Worm (Caenorhabditis elegans) whole organism, late embryonic: ENCODE measurements around the gene npr-37.

Experiments
- C08G9.2 ChIP-seq: sonication (generic microtip); optimal IDR thresholded peaks from 2 replicates; lab custom pipeline; 2016; ENCODE audit warnings: mild to moderate bottlenecking, missing genetic modification characterization, moderate library complexity, missing compliant biosample characterization
- C38D4.7 ChIP-seq: fragments of 200-800 bp; sonication (Bioruptor generic); optimal IDR thresholded peaks from 2 replicates; lab custom pipeline; 2018; ENCODE audit warnings: mild to moderate bottlenecking, missing genetic modification characterization, moderate library complexity, missing compliant biosample characterization
- K09A11.1 ChIP-seq: sonication (generic microtip); optimal IDR thresholded peaks from 2 replicates; lab custom pipeline; 2017; ENCODE audit warnings: antibody characterized with exemption, mild to moderate bottlenecking, missing genetic modification characterization, missing compliant biosample characterization; ENCODE audit not compliant: insufficient read depth
- ahr-1 ChIP-seq: sonication (generic microtip); optimal IDR thresholded peaks from 2 replicates; lab custom pipeline; 2016; ENCODE audit warnings: missing genetic modification characterization, missing compliant biosample characterization
- ama-1 ChIP-seq: fragments of 150-350 bp; optimal IDR thresholded peaks from 2 replicates; lab custom pipeline; 2014
- ceh-14 ChIP-seq: sonication (generic microtip); optimal IDR thresholded peaks from 2 replicates; lab custom pipeline; 2016; ENCODE audit warnings: missing genotype, missing genetic modification characterization, missing compliant biosample characterization
- ceh-18 ChIP-seq: sonication (generic microtip); optimal IDR thresholded peaks from 2 replicates; lab custom pipeline; 2016; ENCODE audit warnings: missing genetic modification characterization, missing compliant biosample characterization
- ceh-22 ChIP-seq: sonication (generic microtip); optimal IDR thresholded peaks from 2 replicates; lab custom pipeline; 2017; ENCODE audit warnings: missing biosample characterization, missing genetic modification characterization
- ceh-24 ChIP-seq: sonication (generic microtip); optimal IDR thresholded peaks from 2 replicates; lab custom pipeline; 2016; ENCODE audit warnings: mild to moderate bottlenecking, missing genetic modification characterization, missing compliant biosample characterization
- ceh-34 ChIP-seq: sonication (generic microtip); optimal IDR thresholded peaks from 2 replicates; lab custom pipeline; 2016; ENCODE audit warnings: mild to moderate bottlenecking, missing genetic modification characterization, missing compliant biosample characterization
- ceh-9 ChIP-seq: sonication (generic microtip); optimal IDR thresholded peaks from 2 replicates; lab custom pipeline; 2016; ENCODE audit warnings: mild to moderate bottlenecking, missing genetic modification characterization, inconsistent platforms, missing compliant biosample characterization
- elt-2 ChIP-seq: sonication (generic microtip); optimal IDR thresholded peaks from 2 replicates; lab custom pipeline; 2016; ENCODE audit warnings: missing genetic modification reagents, missing genetic modification characterization, missing compliant biosample characterization
- elt-4 ChIP-seq: sonication (generic microtip); optimal IDR thresholded peaks from 2 replicates; lab custom pipeline; 2016; ENCODE audit warnings: missing genetic modification characterization, missing compliant biosample characterization
- fax-1 ChIP-seq: sonication (generic microtip); optimal IDR thresholded peaks from 2 replicates; lab custom pipeline; 2016; ENCODE audit warnings: missing genotype, missing genetic modification characterization, missing compliant biosample characterization
- fkh-10 ChIP-seq: fragments of 150-350 bp; optimal IDR thresholded peaks from 2 replicates; lab custom pipeline; 2014; ENCODE audit warnings: missing biosample characterization, missing genetic modification reagents, missing genetic modification characterization
- fkh-6 ChIP-seq: sonication (generic microtip); optimal IDR thresholded peaks from 2 replicates; lab custom pipeline; 2016; ENCODE audit warnings: missing genetic modification characterization, missing compliant biosample characterization
- gmeb-2 ChIP-seq: sonication (generic microtip); optimal IDR thresholded peaks from 2 replicates; lab custom pipeline; 2016; ENCODE audit warnings: missing genetic modification characterization, inconsistent platforms, missing compliant biosample characterization
- hlh-15 ChIP-seq: sonication (generic microtip); optimal IDR thresholded peaks from 2 replicates; lab custom pipeline; 2016; ENCODE audit warnings: missing genetic modification characterization, missing compliant biosample characterization
- hlh-30 ChIP-seq: sonication (generic microtip); optimal IDR thresholded peaks from 2 replicates; lab custom pipeline; 2017; ENCODE audit warnings: antibody characterized with exemption, missing genetic modification characterization, missing compliant biosample characterization; ENCODE audit not compliant: insufficient read depth
- hlh-6 ChIP-seq: sonication (generic microtip); optimal IDR thresholded peaks from 2 replicates; lab custom pipeline; 2016; ENCODE audit warnings: missing genotype, missing genetic modification characterization, missing compliant biosample characterization
- hlh-8 ChIP-seq: sonication (generic microtip); optimal IDR thresholded peaks from 2 replicates; lab custom pipeline; 2016; ENCODE audit warnings: missing genotype, missing genetic modification characterization, missing compliant biosample characterization
- madf-2 ChIP-seq: sonication (generic microtip); optimal IDR thresholded peaks from 2 replicates; lab custom pipeline; 2017; ENCODE audit warnings: missing genetic modification characterization, missing compliant biosample characterization
- mec-3 ChIP-seq: sonication (generic microtip); optimal IDR thresholded peaks from 2 replicates; lab custom pipeline; 2016; ENCODE audit warnings: borderline replicate concordance, missing genetic modification characterization, missing compliant biosample characterization
- nfya-1 ChIP-seq: sonication (generic microtip); optimal IDR thresholded peaks from 2 replicates; lab custom pipeline; 2017; ENCODE audit warnings: missing genetic modification characterization, mild to moderate bottlenecking, missing compliant biosample characterization, antibody characterized with exemption, moderate library complexity
- nhr-232 ChIP-seq: sonication (generic microtip); optimal IDR thresholded peaks from 2 replicates; lab custom pipeline; 2016; ENCODE audit warnings: missing genetic modification characterization, missing compliant biosample characterization
- npax-4 ChIP-seq: sonication (generic microtip); optimal IDR thresholded peaks from 2 replicates; lab custom pipeline; 2016; ENCODE audit warnings: missing genetic modification characterization, missing compliant biosample characterization
- odd-2 ChIP-seq: sonication (generic microtip); optimal IDR thresholded peaks from 2 replicates; lab custom pipeline; 2017; ENCODE audit warnings: antibody characterized with exemption, mild to moderate bottlenecking, missing genetic modification characterization, missing compliant biosample characterization
- pag-3 ChIP-seq: sonication (generic microtip); optimal IDR thresholded peaks from 2 replicates; lab custom pipeline; 2016; ENCODE audit warnings: missing compliant biosample characterization, missing genetic modification characterization, borderline replicate concordance
- pat-9 ChIP-seq: fragments of 200-800 bp; sonication (Bioruptor generic); optimal IDR thresholded peaks from 2 replicates; lab custom pipeline; 2018; ENCODE audit warnings: mild to moderate bottlenecking, missing genetic modification characterization, moderate library complexity, missing compliant biosample characterization
- pha-4 ChIP-seq: fragments of 150-350 bp; optimal IDR thresholded peaks from 2 replicates; lab custom pipeline; 2018; ENCODE audit warnings: missing biosample characterization, missing genetic modification reagents, missing genetic modification characterization
- rnt-1 ChIP-seq: sonication (generic microtip); optimal IDR thresholded peaks from 2 replicates; lab custom pipeline; 2016; ENCODE audit warnings: missing genetic modification characterization, missing compliant biosample characterization
- sox-4 ChIP-seq: sonication (generic microtip); optimal IDR thresholded peaks from 2 replicates; lab custom pipeline; 2017; ENCODE audit warnings: mild to moderate bottlenecking, missing genetic modification characterization, inconsistent platforms, missing compliant biosample characterization
- syd-9 ChIP-seq: sonication (generic microtip); optimal IDR thresholded peaks from 2 replicates; lab custom pipeline; 2016; ENCODE audit warnings: mild to moderate bottlenecking, missing genetic modification characterization, moderate library complexity, missing compliant biosample characterization
- tbx-7 ChIP-seq: sonication (generic microtip); optimal IDR thresholded peaks from 2 replicates; lab custom pipeline; 2016; ENCODE audit warnings: missing genotype, missing genetic modification characterization, missing compliant biosample characterization
- unc-42 ChIP-seq: sonication (generic microtip); optimal IDR thresholded peaks from 2 replicates; lab custom pipeline; 2016; ENCODE audit warnings: missing genotype, missing genetic modification characterization, missing compliant biosample characterization
- unc-55 ChIP-seq: sonication (generic microtip); optimal IDR thresholded peaks from 2 replicates; lab custom pipeline; 2017; ENCODE audit warnings: missing biosample characterization, missing genetic modification reagents, missing genetic modification characterization
- unc-86 ChIP-seq: sonication (generic microtip); optimal IDR thresholded peaks from 2 replicates; lab custom pipeline; 2016; ENCODE audit warnings: missing genetic modification characterization, missing compliant biosample characterization
- zip-5 ChIP-seq: sonication (generic microtip); optimal IDR thresholded peaks from 2 replicates; lab custom pipeline; 2016; ENCODE audit warnings: missing genetic modification characterization, missing compliant biosample characterization

Gene npr-37

ce11 chrIV:440509-440908 lies 40.5 kb downstream of the npr-37 start, which contains the start of gene hum-8:
hum-8 (minus strand) TSS chrIV:440554.
- TF ChIP-seq pha-4 (tag; lab: Kevin White, UChicago) (no peak), elt-2 (tag; lab: Kevin White, UChicago) (peak; percentile 56)

- TF ChIP-seq hlh-6 (no peak), pha-4 (tag; lab: Kevin White, UChicago) (no peak), C38D4.7 (no peak), syd-9 (tag; lab: Kevin White, UChicago) (no peak), rnt-1 (tag; lab: Kevin White, UChicago) (no peak), hlh-8 (no peak), ceh-18 (tag; lab: Kevin White, UChicago) (no peak), madf-2 (no peak), ama-1 (lab: Kevin White, UChicago) (no peak), C08G9.2 (tag; lab: Kevin White, UChicago) (no peak)
- TF ChIP-seq, all 69 proteins: peak for 0
Observed at ce11 chrIV:438384-438783, 42.6 kb downstream of the npr-37 start.

ce11 chrIV:428869-429268 lies 52.1 kb downstream of the npr-37 start, which contains the start of gene Y66H1A.5:
Y66H1A.5 (minus strand) TSS chrIV:429133.
- TF ChIP-seq ceh-9 (tag; lab: Kevin White, UChicago) (no peak), pag-3 (tag; lab: Kevin White, UChicago) (no peak), hlh-15 (tag; lab: Kevin White, UChicago) (no peak), elt-4 (tag; lab: Kevin White, UChicago) (no peak), npax-4 (no peak), zip-5 (tag; lab: Kevin White, UChicago) (no peak), ceh-34 (tag; lab: Kevin White, UChicago) (no peak), elt-2 (tag; lab: Kevin White, UChicago) (no peak), hlh-6 (no peak), ama-1 (lab: Kevin White, UChicago) (no peak), unc-42 (tag; lab: Kevin White, UChicago) (no peak), mec-3 (tag; lab: Kevin White, UChicago) (no peak), pha-4 (tag; lab: Kevin White, UChicago) (no peak), unc-86 (tag; lab: Kevin White, UChicago) (no peak), nhr-232 (no peak), madf-2 (no peak), sox-4 (tag; lab: Kevin White, UChicago) (no peak), K09A11.1 (tag; lab: Kevin White, UChicago) (no peak), ceh-14 (no peak), pat-9 (tag; lab: Kevin White, UChicago) (no peak)
- TF ChIP-seq, all 69 proteins: peak for 0

ce11 chrIV:427100-427908 lies 53.7 kb downstream of the npr-37 start:
- TF ChIP-seq fax-1 = no peak
- no peak for TF ChIP-seq elt-2 (tag; lab: Kevin White, UChicago)
- no peak for TF ChIP-seq fkh-10
- no peak for TF ChIP-seq ahr-1 (tag; lab: Kevin White, UChicago)
- no peak for TF ChIP-seq nfya-1 (tag; lab: Kevin White, UChicago)
- no peak for TF ChIP-seq unc-86 (tag; lab: Kevin White, UChicago)
- no peak for TF ChIP-seq odd-2 (tag; lab: Kevin White, UChicago)
- TF ChIP-seq ceh-24 (tag; lab: Kevin White, UChicago) = no peak
- no peak for TF ChIP-seq tbx-7 (tag; lab: Kevin White, UChicago)
- TF ChIP-seq gmeb-2 = no peak
- TF ChIP-seq unc-55 (GFP tag; lab: Kevin White, UChicago) = no peak
- no peak for TF ChIP-seq ceh-34 (tag; lab: Kevin White, UChicago)
- TF ChIP-seq ceh-9 (tag; lab: Kevin White, UChicago) = no peak
- no peak for TF ChIP-seq ceh-14
- no peak for TF ChIP-seq ceh-22 (tag; lab: Kevin White, UChicago)
- no peak for TF ChIP-seq C08G9.2 (tag; lab: Kevin White, UChicago)
- TF ChIP-seq hlh-30 (tag; lab: Kevin White, UChicago) = no peak
- no peak for TF ChIP-seq syd-9 (tag; lab: Kevin White, UChicago)
- no peak for TF ChIP-seq zip-5 (tag; lab: Kevin White, UChicago)
- TF ChIP-seq fkh-6 (tag; lab: Kevin White, UChicago) = no peak
